Fruit fly (Drosophila melanogaster) whole organism, embryonic: ENCODE measurements around the gene snu.

Experiments used
- Awh ChIP-seq: fragments of 200-800 bp; sonication (Bioruptor generic); IDR thresholded peaks from 2 replicates; pipeline ENCODE4, ENCODE4 v1.3.6; 2022; ENCODE audit warnings: missing biosample characterization, missing genetic modification characterization
- BEAF-32 ChIP-seq: fragments of 200-800 bp; sonication (Bioruptor generic); optimal IDR thresholded peaks from 3 replicates; lab custom pipeline; 2017; ENCODE audit warnings: missing biosample characterization, missing genetic modification characterization, mild to moderate bottlenecking, moderate library complexity, missing genetic modification reagents
- Bdp1 ChIP-seq: fragments of 200-800 bp; sonication (Bioruptor generic); optimal IDR thresholded peaks from 3 replicates; lab custom pipeline; 2016; ENCODE audit warnings: missing biosample characterization, missing genetic modification characterization
- CG10959 ChIP-seq: fragments of 200-800 bp; sonication (Bioruptor generic); IDR thresholded peaks from 2 replicates; pipeline ENCODE4 v1.3.6; 2022; ENCODE audit warnings: missing biosample characterization, missing genetic modification characterization
- CG10979 ChIP-seq: fragments of 200-800 bp; sonication (Bioruptor generic); optimal IDR thresholded peaks from 2 replicates; lab custom pipeline; 2018; ENCODE audit warnings: missing biosample characterization, mild to moderate bottlenecking, missing genetic modification characterization, moderate library complexity
- CG12659 ChIP-seq: fragments of 200-800 bp; sonication (Bioruptor generic); optimal IDR thresholded peaks from 3 replicates; lab custom pipeline; 2017; ENCODE audit warnings: mild to moderate bottlenecking, missing biosample characterization, missing genetic modification reagents, missing genetic modification characterization
- CG2199 ChIP-seq: fragments of 200-800 bp; sonication (Bioruptor generic); IDR thresholded peaks from 3 replicates; pipeline ENCODE4 v1.3.6; 2022; ENCODE audit warnings: missing biosample characterization, missing genetic modification characterization
- CG3065 ChIP-seq: fragments of 200-800 bp; sonication (Bioruptor generic); optimal IDR thresholded peaks from 2 replicates; lab custom pipeline; 2016; ENCODE audit warnings: missing biosample characterization, missing genetic modification characterization
- CG31441 ChIP-seq: fragments of 200-800 bp; sonication (Bioruptor generic); IDR thresholded peaks from 2 replicates; pipeline ENCODE4 v1.3.6; 2022; ENCODE audit warnings: missing biosample characterization, missing genetic modification characterization
- CG32767 ChIP-seq: fragments of 200-800 bp; sonication (Bioruptor generic); IDR thresholded peaks from 2 replicates; pipeline ENCODE4 v1.3.6; 2022; ENCODE audit warnings: missing biosample characterization, missing genetic modification characterization
- CG34376 ChIP-seq: fragments of 200-800 bp; sonication (Bioruptor generic); optimal IDR thresholded peaks from 2 replicates; lab custom pipeline; 2018; ENCODE audit warnings: missing biosample characterization, mild to moderate bottlenecking, missing genetic modification characterization
- CG34422 ChIP-seq: fragments of 200-800 bp; sonication (Bioruptor generic); IDR thresholded peaks from 3 replicates; pipeline ENCODE4 v1.3.6; 2022; ENCODE audit warnings: missing biosample characterization, missing genetic modification characterization
- CG4424 ChIP-seq: fragments of 200-800 bp; sonication (Bioruptor generic); optimal IDR thresholded peaks from 3 replicates; lab custom pipeline; 2016; ENCODE audit warnings: missing biosample characterization, missing genetic modification characterization
- CG4820 ChIP-seq: fragments of 200-800 bp; sonication (Bioruptor generic); optimal IDR thresholded peaks from 3 replicates; lab custom pipeline; 2016; ENCODE audit warnings: missing biosample characterization, missing genetic modification characterization
- CG6813 ChIP-seq: fragments of 200-800 bp; sonication (Bioruptor generic); optimal IDR thresholded peaks from 2 replicates; lab custom pipeline; 2017; ENCODE audit warnings: missing biosample characterization, missing genetic modification characterization, mild to moderate bottlenecking, moderate library complexity, missing genetic modification reagents
- CG7271 ChIP-seq: fragments of 200-800 bp; sonication (Bioruptor generic); optimal IDR thresholded peaks from 2 replicates; lab custom pipeline; 2018; ENCODE audit warnings: missing biosample characterization, mild to moderate bottlenecking, missing genetic modification characterization, moderate library complexity
- CG7357 ChIP-seq: fragments of 200-800 bp; sonication (Bioruptor generic); IDR thresholded peaks from 3 replicates; pipeline ENCODE4 v1.3.6; 2022; ENCODE audit warnings: missing biosample characterization, missing genetic modification characterization
- Camta ChIP-seq: fragments of 200-800 bp; sonication (Bioruptor generic); optimal IDR thresholded peaks from 2 replicates; lab custom pipeline; 2016; ENCODE audit warnings: missing biosample characterization, missing genetic modification characterization
- D19B ChIP-seq: fragments of 200-800 bp; sonication (Bioruptor generic); optimal IDR thresholded peaks from 2 replicates; lab custom pipeline; 2017; ENCODE audit warnings: missing biosample characterization, mild to moderate bottlenecking, missing genetic modification characterization
- Dek ChIP-seq: fragments of 200-800 bp; sonication (Bioruptor generic); optimal IDR thresholded peaks from 3 replicates; lab custom pipeline; 2019; ENCODE audit warnings: missing biosample characterization, mild to moderate bottlenecking, missing genetic modification characterization, moderate library complexity
- Dfd ChIP-seq, 2 experiments: fragments of >200 bp; optimal IDR thresholded peaks; 2 replicates each; lab custom pipeline; 2017; ENCODE audit warnings: missing biosample characterization in 2 of 2, missing genetic modification characterization in 2 of 2
- Dll ChIP-seq: fragments of 200-800 bp; sonication (Bioruptor generic); IDR thresholded peaks from 4 replicates; pipeline ENCODE4 v1.3.6; 2022; ENCODE audit warnings: missing biosample characterization, missing genetic modification characterization; ENCODE audit not compliant: partially characterized antibody
- Fer1 ChIP-seq: fragments of 200-800 bp; sonication (Bioruptor generic); optimal IDR thresholded peaks from 2 replicates; lab custom pipeline; 2017; ENCODE audit warnings: missing biosample characterization, mild to moderate bottlenecking, missing genetic modification characterization
- Fer3 ChIP-seq: fragments of 200-800 bp; sonication (Bioruptor generic); optimal IDR thresholded peaks from 2 replicates; lab custom pipeline; 2018; ENCODE audit warnings: missing biosample characterization, mild to moderate bottlenecking, missing genetic modification characterization, moderate library complexity
- HLH3B ChIP-seq: fragments of 200-800 bp; sonication (Bioruptor generic); IDR thresholded peaks from 2 replicates; pipeline ENCODE4 v1.3.6; 2022; ENCODE audit warnings: missing biosample characterization, missing genetic modification characterization
- Mad ChIP-seq: fragments of 200-800 bp; sonication (Bioruptor generic); optimal IDR thresholded peaks from 2 replicates; lab custom pipeline; 2016; ENCODE audit warnings: missing biosample characterization, missing genetic modification characterization
- NC2β ChIP-seq: fragments of 200-800 bp; sonication (Bioruptor generic); optimal IDR thresholded peaks from 2 replicates; lab custom pipeline; 2016; ENCODE audit warnings: missing biosample characterization, missing genetic modification characterization
- NFAT ChIP-seq: fragments of 200-800 bp; sonication (Bioruptor generic); IDR thresholded peaks from 2 replicates; pipeline ENCODE4 v1.3.6; 2022; ENCODE audit warnings: missing biosample characterization, missing genetic modification characterization
- NK7.1 ChIP-seq: fragments of 200-800 bp; sonication (Bioruptor generic); optimal IDR thresholded peaks from 3 replicates; lab custom pipeline; 2016; ENCODE audit warnings: missing biosample characterization, missing genetic modification characterization
- Neu2 ChIP-seq: fragments of 200-800 bp; sonication (Bioruptor generic); optimal IDR thresholded peaks from 3 replicates; lab custom pipeline; 2016; ENCODE audit warnings: missing biosample characterization, missing genetic modification characterization, borderline replicate concordance
- Oaz ChIP-seq: fragments of 200-800 bp; sonication (Bioruptor generic); IDR thresholded peaks from 2 replicates; pipeline ENCODE4 v1.3.6; 2022; ENCODE audit warnings: missing biosample characterization, missing genetic modification characterization
- Optix ChIP-seq: fragments of 200-800 bp; sonication (Bioruptor generic); IDR thresholded peaks from 3 replicates; pipeline ENCODE4 v1.3.6; 2022; ENCODE audit warnings: missing biosample characterization, missing genetic modification characterization
- YL-1 ChIP-seq: fragments of 200-800 bp; sonication (Bioruptor generic); optimal IDR thresholded peaks from 3 replicates; lab custom pipeline; 2017; ENCODE audit warnings: missing biosample characterization, mild to moderate bottlenecking, missing genetic modification characterization
- ash1 ChIP-seq: fragments of 200-800 bp; sonication (Bioruptor generic); optimal IDR thresholded peaks from 2 replicates; lab custom pipeline; 2018; ENCODE audit warnings: missing biosample characterization, mild to moderate bottlenecking, missing genetic modification characterization
- caup ChIP-seq: fragments of 200-800 bp; sonication (Bioruptor generic); optimal IDR thresholded peaks from 3 replicates; lab custom pipeline; 2017; ENCODE audit warnings: missing biosample characterization, mild to moderate bottlenecking, missing genetic modification characterization, moderate library complexity; ENCODE audit not compliant: severe bottlenecking
- cg ChIP-seq: fragments of 200-800 bp; sonication (Bioruptor generic); optimal IDR thresholded peaks from 3 replicates; lab custom pipeline; 2019; ENCODE audit warnings: missing biosample characterization, mild to moderate bottlenecking, missing genetic modification characterization, moderate library complexity
- chinmo ChIP-seq: fragments of 200-800 bp; sonication (Bioruptor generic); IDR thresholded peaks from 4 replicates; pipeline ENCODE4 v1.3.6; 2022; ENCODE audit warnings: missing biosample characterization, missing genetic modification characterization; ENCODE audit not compliant: partially characterized antibody
- chn ChIP-seq: fragments of 200-800 bp; sonication (Bioruptor generic); optimal IDR thresholded peaks from 2 replicates; lab custom pipeline; 2016; ENCODE audit warnings: missing biosample characterization, missing genetic modification characterization
- dimm ChIP-seq: fragments of 200-800 bp; sonication (Bioruptor generic); IDR thresholded peaks from 2 replicates; pipeline ENCODE4 v1.3.6; 2022; ENCODE audit warnings: missing biosample characterization, missing genetic modification characterization
- fd102C ChIP-seq: fragments of 200-800 bp; sonication (Bioruptor generic); optimal IDR thresholded peaks from 2 replicates; lab custom pipeline; 2018; ENCODE audit warnings: missing biosample characterization, mild to moderate bottlenecking, missing genetic modification characterization, moderate library complexity
- hb ChIP-seq: fragments of 200-800 bp; sonication (Bioruptor generic); IDR thresholded peaks from 3 replicates; pipeline ENCODE4 v1.3.6; 2022; ENCODE audit warnings: missing biosample characterization, missing genetic modification characterization; ENCODE audit not compliant: partially characterized antibody
- hkb ChIP-seq, 2 experiments: fragments of 200-800 bp in 1 of 2; fragments of >200 bp in 1 of 2; sonication (Bioruptor generic) in 1 of 2; IDR thresholded peaks in 1 of 2; optimal IDR thresholded peaks in 1 of 2; 2 replicates each; pipeline versions ENCODE4 v1.3.6 to Lab custom; 2017 to 2022; ENCODE audit warnings: missing biosample characterization in 1 of 2, missing genetic modification characterization in 1 of 2
- insv ChIP-seq, 2 experiments: fragments of 200-800 bp; sonication (Bioruptor generic); optimal IDR thresholded peaks; 3 replicates each; lab custom pipeline; 2016 to 2018; ENCODE audit warnings: missing biosample characterization in 2 of 2, missing genetic modification characterization in 2 of 2
- nom ChIP-seq: fragments of 200-800 bp; sonication (Bioruptor generic); optimal IDR thresholded peaks from 2 replicates; lab custom pipeline; 2017; ENCODE audit warnings: missing biosample characterization, missing genetic modification characterization, mild to moderate bottlenecking, moderate library complexity, missing genetic modification reagents
- odd ChIP-seq: fragments of 200-800 bp; sonication (Bioruptor generic); optimal IDR thresholded peaks from 2 replicates; lab custom pipeline; 2017; ENCODE audit warnings: missing biosample characterization, mild to moderate bottlenecking, missing genetic modification characterization
- sqz ChIP-seq: fragments of 200-800 bp; sonication (Bioruptor generic); optimal IDR thresholded peaks from 3 replicates; lab custom pipeline; 2018; ENCODE audit warnings: missing biosample characterization, mild to moderate bottlenecking, missing genetic modification characterization
- sr ChIP-seq: fragments of 200-800 bp; sonication (Bioruptor generic); IDR thresholded peaks from 3 replicates; pipeline ENCODE4 v1.3.6; 2022; ENCODE audit warnings: missing biosample characterization, missing genetic modification characterization
- stc ChIP-seq: fragments of 200-800 bp; sonication (Bioruptor generic); IDR thresholded peaks from 2 replicates; pipeline ENCODE4 v1.3.6; 2022; ENCODE audit warnings: missing biosample characterization, missing genetic modification characterization
- vvl ChIP-seq: fragments of 200-800 bp; sonication (Bioruptor generic); IDR thresholded peaks from 2 replicates; pipeline ENCODE4 v1.3.6; 2022; ENCODE audit warnings: missing biosample characterization, missing genetic modification characterization

The snu gene

dm6 chr3R:28672134-28672533, 2.7 kb upstream of the snu start (continued):
- TF ChIP-seq Mad (GFP tag; lab: Kevin White, UChicago) = peak; percentile 86
- peak; percentile 86 for TF ChIP-seq Optix (GFP tag; lab: Robert Waterston, UW)
- peak; percentile 85 for TF ChIP-seq CG4820 (GFP tag; lab: Kevin White, UChicago)
- TF ChIP-seq CG32767 = no peak
- peak; percentile 80; the same call in 2 of the 3 replicates for TF ChIP-seq CG2199 (GFP tag; lab: Robert Waterston, UW)
- TF ChIP-seq odd (GFP tag; lab: Kevin White, UChicago) = no peak
- TF ChIP-seq fd102C (GFP tag; lab: Kevin White, UChicago) = peak; percentile 78
- TF ChIP-seq CG10979 (tag; lab: Kevin White, UChicago) = no peak
- peak; percentile 69 for TF ChIP-seq CG6813 (GFP tag; lab: Kevin White, UChicago)
- no peak for TF ChIP-seq Dfd (GFP tag; optimal IDR thresholded peaks at IDR 0.05; lab: Kevin White, UChicago)
- TF ChIP-seq hkb (optimal IDR thresholded peaks at IDR 0.05; lab: Kevin White, UChicago) = no peak
- TF ChIP-seq hkb (GFP tag; IDR thresholded peaks at IDR 0.05; lab: Robert Waterston, UW) = peak; percentile 79
- peak; percentile 58; the same call in 1 of the 4 replicates for TF ChIP-seq chinmo (GFP tag; lab: Robert Waterston, UW)
- peak; percentile 73 for TF ChIP-seq CG12659 (GFP tag; lab: Kevin White, UChicago)
- peak; percentile 74 for TF ChIP-seq CG7271
- peak; percentile 76 for TF ChIP-seq stc (GFP tag; lab: Robert Waterston, UW)
- TF ChIP-seq hb (GFP tag; lab: Robert Waterston, UW) = no peak
- peak; percentile 31 for TF ChIP-seq sqz (GFP tag; lab: Kevin White, UChicago)
- TF ChIP-seq vvl (GFP tag; lab: Robert Waterston, UW) = peak; percentile 94
- peak; percentile 87 for TF ChIP-seq chn
- TF ChIP-seq Fer3 (tag; lab: Kevin White, UChicago) = peak; percentile 87
- peak; percentile 67; the same call in 1 of the 3 replicates for TF ChIP-seq CG7357 (GFP tag; lab: Robert Waterston, UW)
- peak; percentile 63 for TF ChIP-seq ash1 (GFP tag; lab: Kevin White, UChicago)
- TF ChIP-seq cg = no peak
- TF ChIP-seq CG10959 (GFP tag; lab: Robert Waterston, UW) = peak; percentile 82
- peak; percentile 84 for TF ChIP-seq HLH3B
- TF ChIP-seq NC2β (GFP tag; lab: Kevin White, UChicago) = peak; percentile 93
- peak; percentile 86 for TF ChIP-seq CG34422
- peak; percentile 73 for TF ChIP-seq Dek
- TF ChIP-seq Oaz (GFP tag; lab: Robert Waterston, UW) = peak; percentile 65
- peak; percentile 78 for TF ChIP-seq sr (GFP tag; lab: Robert Waterston, UW)
- TF ChIP-seq CG31441 (GFP tag; lab: Robert Waterston, UW) = peak; percentile 65
- TF ChIP-seq insv (GFP tag; optimal IDR thresholded peaks at IDR 0.05; lab: Kevin White, UChicago) = peak in 1 of 2 experiments; percentile 65
- TF ChIP-seq NFAT (GFP tag; lab: Robert Waterston, UW) = peak; percentile 97
- TF ChIP-seq D19B = peak; percentile 19
- TF ChIP-seq nom (GFP tag; lab: Kevin White, UChicago) = peak; percentile 18
- peak; percentile 86 for TF ChIP-seq NK7.1 (GFP tag; lab: Kevin White, UChicago)
- peak; percentile 80 for TF ChIP-seq CG4424 (GFP tag; lab: Kevin White, UChicago)
- TF ChIP-seq Fer1 = no peak
- TF ChIP-seq Awh (GFP tag; lab: Robert Waterston, UW) = peak; percentile 81
- peak; percentile 68 for TF ChIP-seq CG3065 (GFP tag; lab: Kevin White, UChicago)
- TF ChIP-seq YL-1 (GFP tag; lab: Kevin White, UChicago) = peak; percentile 28
- peak; percentile 83 for TF ChIP-seq Camta (GFP tag; lab: Kevin White, UChicago)
- TF ChIP-seq caup (GFP tag; lab: Kevin White, UChicago) = peak; percentile 87
- TF ChIP-seq Dll (GFP tag; lab: Robert Waterston, UW) = no peak
- peak; percentile 24 for TF ChIP-seq Neu2 (GFP tag; lab: Kevin White, UChicago)
- TF ChIP-seq CG34376 (GFP tag; lab: Kevin White, UChicago) = peak; percentile 38
- TF ChIP-seq dimm (GFP tag; lab: Robert Waterston, UW) = peak; percentile 47; the same call in 1 of the 2 replicates
- TF ChIP-seq Bdp1 = peak; percentile 32
- TF ChIP-seq BEAF-32 = peak; percentile 17
